Fruit fly (Drosophila melanogaster) whole organism, embryonic: Measurements from ENCODE around the gene CG9150.

ENCODE experiments used
- CG12391 ChIP-seq: fragments of 200-800 bp; sonication (Bioruptor generic); optimal IDR thresholded peaks from 3 replicates; lab custom pipeline; 2018; ENCODE audit warnings: missing biosample characterization, mild to moderate bottlenecking, missing genetic modification characterization, moderate library complexity
- CG13624 ChIP-seq: fragments of 200-800 bp; sonication (Bioruptor generic); optimal IDR thresholded peaks from 2 replicates; lab custom pipeline; 2016; ENCODE audit warnings: missing biosample characterization, missing genetic modification characterization
- CG17361 ChIP-seq: fragments of 200-800 bp; sonication (Bioruptor generic); IDR thresholded peaks from 3 replicates; pipeline ENCODE4 v1.3.6; 2022; ENCODE audit warnings: missing biosample characterization, missing genetic modification characterization
- Chrac-16 ChIP-seq: fragments of 200-800 bp; sonication (Bioruptor generic); optimal IDR thresholded peaks from 3 replicates; lab custom pipeline; 2016; ENCODE audit warnings: missing biosample characterization, missing genetic modification characterization
- Dll ChIP-seq: fragments of 200-800 bp; sonication (Bioruptor generic); IDR thresholded peaks from 4 replicates; pipeline ENCODE4 v1.3.6; 2022; ENCODE audit warnings: missing biosample characterization, missing genetic modification characterization; ENCODE audit not compliant: partially characterized antibody
- E2f2 ChIP-seq: fragments of 200-800 bp; sonication (Bioruptor generic); IDR thresholded peaks from 2 replicates; pipeline ENCODE4 v1.3.6; 2022; ENCODE audit warnings: missing biosample characterization, missing genetic modification characterization
- Lim3 ChIP-seq: fragments of 200-800 bp; sonication (Bioruptor generic); IDR thresholded peaks from 2 replicates; pipeline ENCODE4 v1.3.6; 2022; ENCODE audit warnings: missing biosample characterization, missing genetic modification characterization
- Spps ChIP-seq: fragments of 200-800 bp; sonication (Bioruptor generic); optimal IDR thresholded peaks from 2 replicates; lab custom pipeline; 2018; ENCODE audit warnings: missing biosample characterization, mild to moderate bottlenecking, missing genetic modification characterization
- nom ChIP-seq: fragments of 200-800 bp; sonication (Bioruptor generic); optimal IDR thresholded peaks from 2 replicates; lab custom pipeline; 2017; ENCODE audit warnings: missing biosample characterization, missing genetic modification characterization, mild to moderate bottlenecking, moderate library complexity, missing genetic modification reagents
- salm ChIP-seq: fragments of 200-800 bp; sonication (Bioruptor generic); optimal IDR thresholded peaks from 2 replicates; lab custom pipeline; 2018; ENCODE audit warnings: missing biosample characterization, mild to moderate bottlenecking, missing genetic modification characterization
- sisA ChIP-seq: fragments of 200-800 bp; sonication (Bioruptor generic); IDR thresholded peaks from 2 replicates; pipeline ENCODE4 v1.3.6; 2022; ENCODE audit warnings: missing biosample characterization, missing genetic modification characterization
- vfl ChIP-seq: fragments of 200-800 bp; sonication (Bioruptor generic); optimal IDR thresholded peaks from 2 replicates; lab custom pipeline; 2016; ENCODE audit warnings: missing biosample characterization, missing genetic modification characterization
- zen2 ChIP-seq: fragments of 200-800 bp; sonication (Bioruptor generic); IDR thresholded peaks from 3 replicates; pipeline ENCODE4 v1.3.6; 2022; ENCODE audit warnings: missing biosample characterization, missing genetic modification characterization; ENCODE audit not compliant: partially characterized antibody

dm6 chr2L:6090365-6090764 is 22.0 kb upstream of the CG9150 start:
- TF ChIP-seq Chrac-16 (no peak), Spps (tag; lab: Kevin White, UChicago) (no peak), sisA (GFP tag; lab: Robert Waterston, UW) (no peak), nom (GFP tag; lab: Kevin White, UChicago) (no peak), zen2 (no peak), Lim3 (GFP tag; lab: Robert Waterston, UW) (no peak), salm (tag; lab: Kevin White, UChicago) (no peak), Dll (GFP tag; lab: Robert Waterston, UW) (no peak), CG12391 (no peak), CG13624 (no peak), CG17361 (GFP tag; lab: Robert Waterston, UW) (no peak), E2f2 (GFP tag; lab: Robert Waterston, UW) (no peak), vfl (GFP tag; lab: Kevin White, UChicago) (no peak)
